Worm (Caenorhabditis elegans): ENCODE measurements around the gene nep-16.
"Not testable (repeated sequence)": the region's sequence is repeated elsewhere in the genome, so short reads cannot be mapped to it uniquely, and the experiment has no call there.

Gene nep-16

ce11 chrIV:7642971-7643370 is 1.3 kb upstream of the nep-16 start, which contains the start of gene nlp-20:
TSS of gene nlp-20 (minus strand) at chrIV:7643071.
- no peak for TF ChIP-seq C34F6.9 (tag; optimal IDR thresholded peaks at IDR 0.05)
- peak; percentile 71 for TF ChIP-seq sem-4 (tag; optimal IDR thresholded peaks at IDR 0.05)
- no peak for TF ChIP-seq ceh-82 (tag; optimal IDR thresholded peaks at IDR 0.05)
- TF ChIP-seq egl-27 (tag; optimal IDR thresholded peaks at IDR 0.05), result no peak

DNA sequence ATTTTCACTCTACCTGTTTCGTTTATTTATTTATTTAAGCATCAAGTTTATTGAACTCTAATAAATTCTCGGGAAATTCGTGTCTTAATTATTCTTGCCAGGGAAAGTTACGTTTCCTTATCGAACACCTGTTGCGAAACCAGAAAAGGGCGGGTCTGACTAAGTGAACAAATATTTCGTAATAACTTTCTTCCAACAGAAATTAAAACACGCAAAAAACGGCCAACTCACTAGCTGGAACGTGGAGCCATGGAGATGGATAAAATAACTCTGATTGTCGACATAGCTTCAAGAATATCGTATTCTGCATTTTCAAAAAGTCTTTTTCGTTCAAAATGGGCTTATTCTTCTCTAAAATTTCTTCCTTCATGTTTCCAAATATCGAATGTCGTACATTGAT is 7.1 kb downstream of the nep-16 start, which contains the start of gene warf-1:
Gene warf-1 (plus strand): TSS at position 209 of the 400 bp plus-strand sequence.
- not testable (repeated sequence) for TF ChIP-seq nhr-23, snpc-4, elt-3 (tag; optimal IDR thresholded peaks at IDR 0.05)

ce11 chrIV:7633020-7633419 is 8.6 kb downstream of the nep-16 start, which contains the start of gene plp-1:
TSS of gene plp-1 (plus strand) at chrIV:7633360.
- TF ChIP-seq nhr-129 (tag; optimal IDR thresholded peaks at IDR 0.05), result peak; percentile 89
- peak; percentile 18 for TF ChIP-seq mab-5 (tag; optimal IDR thresholded peaks at IDR 0.05)
- TF ChIP-seq unc-39 (tag; optimal IDR thresholded peaks at IDR 0.05), result no peak

ce11 chrIV:7632535-7632934 is 9.1 kb downstream of the nep-16 start, which contains the start of gene F45E4.6:
TSS of gene F45E4.6 (minus strand) at chrIV:7632548.
- TF ChIP-seq lin-39 (tag; optimal IDR thresholded peaks at IDR 0.05), result no peak
- no peak for TF ChIP-seq dmd-4 (tag; optimal IDR thresholded peaks at IDR 0.05)
- TF ChIP-seq ama-1 (optimal IDR thresholded peaks at IDR 0.05), result peak; percentile 2
- peak; percentile 33 for TF ChIP-seq sma-9 (GFP tag; optimal IDR thresholded peaks at IDR 0.05)
- no peak for TF ChIP-seq sma-9 (tag; optimal IDR thresholded peaks at IDR 0.05)
- no peak for TF ChIP-seq lin-11 (tag; optimal IDR thresholded peaks at IDR 0.05)
- TF ChIP-seq nhr-237 (tag; optimal IDR thresholded peaks at IDR 0.05), result no peak
- no peak for TF ChIP-seq nhr-77 (tag; optimal IDR thresholded peaks at IDR 0.05)
- TF ChIP-seq nhr-11 (tag; optimal IDR thresholded peaks at IDR 0.05), result no peak
- no peak for TF ChIP-seq egl-27 (tag; optimal IDR thresholded peaks at IDR 0.05)
- TF ChIP-seq ZK546.5 (tag; optimal IDR thresholded peaks at IDR 0.05), result no peak
- TF ChIP-seq blmp-1 (tag; optimal IDR thresholded peaks at IDR 0.05; ENCODE audit: insufficient read depth), result no peak
- TF ChIP-seq mdl-1 (tag; optimal IDR thresholded peaks at IDR 0.05), result no peak
- no peak for TF ChIP-seq ztf-1 (GFP tag; conservative IDR thresholded peaks at IDR 0.05)
- no peak for TF ChIP-seq nhr-129 (tag; optimal IDR thresholded peaks at IDR 0.05)
- TF ChIP-seq nhr-25 (tag; optimal IDR thresholded peaks at IDR 0.05), result no peak
- TF ChIP-seq unc-62 (GFP tag; optimal IDR thresholded peaks at IDR 0.05), result no peak
- peak; percentile 69 for TF ChIP-seq unc-55 (GFP tag; optimal IDR thresholded peaks at IDR 0.05)
- TF ChIP-seq crh-2 (tag; optimal IDR thresholded peaks at IDR 0.05), result peak; percentile 50
- no peak for TF ChIP-seq skn-1 (tag; optimal IDR thresholded peaks at IDR 0.05)
- no peak for TF ChIP-seq nhr-12 (tag; optimal IDR thresholded peaks at IDR 0.05)
- peak; percentile 15 for TF ChIP-seq sma-3 (GFP tag; optimal IDR thresholded peaks at IDR 0.05)
- TF ChIP-seq C34F6.9 (tag; optimal IDR thresholded peaks at IDR 0.05), result peak; percentile 73
- no peak for TF ChIP-seq ztf-4 (tag; optimal IDR thresholded peaks at IDR 0.05)
- peak; percentile 17 for TF ChIP-seq snpc-4 (tag; optimal IDR thresholded peaks at IDR 0.05)
- TF ChIP-seq elt-3 (tag; optimal IDR thresholded peaks at IDR 0.05), result no peak
- TF ChIP-seq alr-1 (tag; optimal IDR thresholded peaks at IDR 0.05), result no peak
- peak; percentile 43 for TF ChIP-seq sem-4 (tag; optimal IDR thresholded peaks at IDR 0.05)
- no peak for TF ChIP-seq aly-2 (tag; optimal IDR thresholded peaks at IDR 0.05)
- peak; percentile 10 for TF ChIP-seq F13H6.1 (tag; optimal IDR thresholded peaks at IDR 0.05)
- peak; percentile 38 for TF ChIP-seq lin-13 (GFP tag; optimal IDR thresholded peaks at IDR 0.05)
- TF ChIP-seq nhr-6 (tag; optimal IDR thresholded peaks at IDR 0.05), result no peak
- no peak for TF ChIP-seq R02D3.7 (tag; optimal IDR thresholded peaks at IDR 0.05)
- peak; percentile 86 for TF ChIP-seq gmeb-1 (tag; optimal IDR thresholded peaks at IDR 0.05)
- TF ChIP-seq elt-1 (tag; optimal IDR thresholded peaks at IDR 0.05), result no peak
- no peak for TF ChIP-seq mbf-1 (tag; optimal IDR thresholded peaks at IDR 0.05)
- no peak for TF ChIP-seq nhr-10 (tag; optimal IDR thresholded peaks at IDR 0.05)
- peak; percentile 1 for TF ChIP-seq nhr-21 (tag; optimal IDR thresholded peaks at IDR 0.05)
- no peak for TF ChIP-seq ceh-16 (tag; optimal IDR thresholded peaks at IDR 0.05)
- peak; percentile 1 to 63 for TF ChIP-seq lsy-2 (tag; optimal IDR thresholded peaks at IDR 0.05)

Data from whole organism, L2 larva.